Fruit fly (Drosophila melanogaster) whole organism: Measurements from ENCODE around the gene CG34452.

ENCODE experiments used
- Dll ChIP-seq: fragments of >200 bp; optimal IDR thresholded peaks from 2 replicates; lab custom pipeline; 2017
- EcR ChIP-seq, 2 experiments: fragments of >200 bp; optimal IDR thresholded peaks; 2 replicates each; lab custom pipeline; 2017; ENCODE audit warnings: missing biosample characterization in 2 of 2, missing genetic modification characterization in 2 of 2, missing genetic modification reagents in 2 of 2
- pan ChIP-seq: fragments of >200 bp; optimal IDR thresholded peaks from 2 replicates; lab custom pipeline; 2017
- usp ChIP-seq: fragments of >200 bp; optimal IDR thresholded peaks from 2 replicates; lab custom pipeline; 2017; ENCODE audit warnings: missing biosample characterization, missing genetic modification characterization, mixed read lengths

DNA sequence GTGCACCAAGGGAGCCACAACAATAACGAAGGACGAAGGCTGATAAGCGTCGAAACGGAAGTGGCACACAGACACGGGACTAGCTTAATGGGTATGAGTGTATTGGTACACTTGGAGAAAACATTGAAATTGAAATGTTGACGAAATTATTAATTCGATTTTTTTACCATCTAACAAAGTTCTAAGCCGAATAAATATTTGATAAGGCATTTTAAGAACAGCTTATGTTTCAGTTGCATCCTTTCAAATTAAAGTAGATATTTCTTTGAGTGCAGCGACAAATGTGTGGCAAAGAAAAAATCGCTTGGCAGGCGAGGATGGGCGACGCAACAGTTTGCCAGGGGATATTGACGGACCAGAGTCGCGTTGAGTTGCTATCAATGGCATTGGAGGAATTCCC lies 47.7 kb downstream of the CG34452 start:
- TF ChIP-seq EcR (GFP tag; optimal IDR thresholded peaks at IDR 0.05; lab: Kevin White, UChicago) (no peak), pan (lab: Kevin White, UChicago) (no peak), usp (GFP tag; lab: Kevin White, UChicago) (no peak), Dll (lab: Kevin White, UChicago) (no peak)
